Worm (Caenorhabditis elegans) whole organism, L4 larva: Measurements from ENCODE around the gene F54E4.4.

ENCODE experiments used
- ceh-32 ChIP-seq: sonication (generic microtip); optimal IDR thresholded peaks from 2 replicates; lab custom pipeline; 2016; ENCODE audit warnings: mild to moderate bottlenecking, missing genetic modification characterization, missing compliant biosample characterization; ENCODE audit not compliant: poor library complexity
- egl-27 ChIP-seq: sonication (generic microtip); optimal IDR thresholded peaks from 3 replicates; lab custom pipeline; 2017; ENCODE audit warnings: missing biosample characterization, missing genetic modification reagents, missing genetic modification characterization
- lin-13 ChIP-seq: fragments of 150-350 bp; optimal IDR thresholded peaks from 2 replicates; lab custom pipeline; 2014; ENCODE audit warnings: missing biosample characterization, missing genetic modification reagents, missing genetic modification characterization
- lir-3 ChIP-seq: sonication (generic microtip); optimal IDR thresholded peaks from 2 replicates; lab custom pipeline; 2016; ENCODE audit warnings: mild to moderate bottlenecking, missing genetic modification characterization, missing compliant biosample characterization
- nhr-11 ChIP-seq: fragments of 150-350 bp; optimal IDR thresholded peaks from 2 replicates; lab custom pipeline; 2014; ENCODE audit warnings: missing biosample characterization, missing genetic modification characterization
- pha-4 ChIP-seq, 2 experiments: fragments of 150-350 bp in 1 of 2; fragments of 200-800 bp in 1 of 2; sonication (Bioruptor generic) in 1 of 2; IDR thresholded peaks in 1 of 2; optimal IDR thresholded peaks in 1 of 2; 2 replicates each; pipeline versions ENCODE4 v1.3.6 to Lab custom; 2014 to 2022; ENCODE audit warnings: missing genetic modification characterization in 2 of 2, missing genetic modification reagents in 2 of 2, missing biosample characterization in 1 of 2, missing compliant biosample characterization in 1 of 2

DNA sequence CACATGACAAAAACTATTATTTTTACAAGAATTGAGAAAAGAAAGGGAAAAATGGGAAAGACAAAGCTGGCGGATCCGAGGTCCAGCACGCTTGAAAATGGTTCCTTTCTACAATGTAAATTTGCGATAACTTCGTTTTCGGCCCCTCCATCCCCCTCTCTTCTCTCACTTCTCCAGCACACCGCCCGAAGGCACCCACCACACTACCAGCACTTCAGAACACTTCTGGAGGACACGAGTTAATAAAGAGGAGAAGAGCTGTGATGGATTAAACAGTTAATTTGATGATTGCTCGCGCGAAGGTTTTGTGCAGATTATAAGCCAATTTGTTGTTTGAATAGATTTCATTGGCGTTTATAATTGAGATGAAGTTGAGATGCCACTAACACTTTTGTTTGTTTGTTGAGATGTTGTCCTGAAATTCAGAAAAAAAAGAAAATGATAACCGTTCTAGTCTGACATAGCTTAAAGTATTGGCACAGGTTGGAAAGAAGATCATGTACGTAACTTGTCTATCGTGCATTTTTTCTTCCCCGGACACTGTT lies 49.4 kb upstream of the F54E4.4 start:
- TF ChIP-seq ceh-32 (tag; lab: Kevin White, UChicago) (no peak), lir-3 (tag; lab: Kevin White, UChicago) (no peak), egl-27 (tag; lab: Kevin White, UChicago) (no peak), pha-4 (GFP tag; IDR thresholded peaks at IDR 0.05; lab: Robert Waterston, UW) (no peak), pha-4 (tag; optimal IDR thresholded peaks at IDR 0.05; lab: Kevin White, UChicago) (no peak), lin-13 (GFP tag; lab: Kevin White, UChicago) (no peak), nhr-11 (tag; lab: Kevin White, UChicago) (no peak)
